Fruit fly (Drosophila melanogaster): Measurements from ENCODE around the gene CG2004.

CG2004 gene

DNA sequence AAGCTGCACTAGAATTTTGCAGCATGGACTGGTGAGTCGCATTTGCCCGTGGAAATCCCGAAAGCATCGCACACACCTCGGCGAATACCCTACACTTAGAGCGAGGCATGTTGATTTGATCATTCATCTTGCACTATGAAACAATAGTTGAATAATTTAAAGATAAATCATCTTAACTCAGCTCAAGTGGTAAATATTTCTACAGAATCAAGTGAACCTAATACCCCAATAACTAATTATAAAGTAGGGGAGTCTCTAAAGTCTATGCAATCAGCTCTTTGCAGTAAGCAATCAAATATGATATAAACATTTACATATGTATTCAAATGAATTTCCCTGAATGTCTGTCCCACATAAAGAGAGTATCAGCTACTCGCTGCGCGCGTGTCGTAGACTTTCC lies 37.3 kb downstream of the CG2004 start:
- TF ChIP-seq Myc (optimal IDR thresholded peaks at IDR 0.05) (no peak), GATAd (GFP tag; optimal IDR thresholded peaks at IDR 0.05) (no peak), Sp1 (GFP tag; optimal IDR thresholded peaks at IDR 0.05) (peak; percentile 80), dmrt93B (GFP tag; optimal IDR thresholded peaks at IDR 0.05) (no peak), h (GFP tag; optimal IDR thresholded peaks at IDR 0.05) (peak; percentile 19), br (GFP tag; optimal IDR thresholded peaks at IDR 0.05) (peak; percentile 28), jim (GFP tag; optimal IDR thresholded peaks at IDR 0.05) (no peak), Rel (GFP tag; optimal IDR thresholded peaks at IDR 0.05) (peak; percentile 46), Rel (tag; optimal IDR thresholded peaks at IDR 0.05) (no peak), Hr78 (GFP tag; optimal IDR thresholded peaks at IDR 0.05) (no peak), fru (GFP tag; optimal IDR thresholded peaks at IDR 0.05) (peak; percentile 91), rgr (GFP tag; optimal IDR thresholded peaks at IDR 0.05) (peak; percentile 23), CG9705 (GFP tag; optimal IDR thresholded peaks at IDR 0.05) (no peak), CrebA (GFP tag; optimal IDR thresholded peaks at IDR 0.05; ENCODE audit: borderline replicate concordance) (no peak), Hr83 (GFP tag; optimal IDR thresholded peaks at IDR 0.05; ENCODE audit: poor library complexity, severe bottlenecking) (no peak), OdsH (GFP tag; optimal IDR thresholded peaks at IDR 0.05) (peak; percentile 10), dsf (GFP tag; optimal IDR thresholded peaks at IDR 0.05; ENCODE audit: borderline replicate concordance) (no peak), N (GFP tag; optimal IDR thresholded peaks at IDR 0.05) (no peak), Mio (GFP tag; optimal IDR thresholded peaks at IDR 0.05) (no peak), tai (GFP tag; optimal IDR thresholded peaks at IDR 0.05) (no peak), sv (GFP tag; optimal IDR thresholded peaks at IDR 0.05) (no peak), Jra (GFP tag; optimal IDR thresholded peaks at IDR 0.05) (no peak), CG32264 (GFP tag; optimal IDR thresholded peaks at IDR 0.05) (no peak), sage (GFP tag; optimal IDR thresholded peaks at IDR 0.05) (no peak), pan (optimal IDR thresholded peaks at IDR 0.05) (no peak), lola (GFP tag; optimal IDR thresholded peaks at IDR 0.05) (no peak), ey (GFP tag; optimal IDR thresholded peaks at IDR 0.05) (peak; percentile 92), brk (GFP tag; optimal IDR thresholded peaks at IDR 0.05) (no peak), psq (GFP tag; optimal IDR thresholded peaks at IDR 0.05) (no peak), woc (GFP tag; optimal IDR thresholded peaks at IDR 0.05) (peak; percentile 71), Dif (GFP tag; optimal IDR thresholded peaks at IDR 0.05; ENCODE audit: partially characterized antibody) (no peak), HLH106 (tag; optimal IDR thresholded peaks at IDR 0.05) (peak; percentile 29), Vsx2 (GFP tag; optimal IDR thresholded peaks at IDR 0.05; ENCODE audit: partially characterized antibody) (no peak), Hnf4 (GFP tag; optimal IDR thresholded peaks at IDR 0.05) (no peak), dl (GFP tag; optimal IDR thresholded peaks at IDR 0.05; ENCODE audit: insufficient read depth in 1 of 2, partially characterized antibody in 2 of 2) (no peak), Dfd (GFP tag; optimal IDR thresholded peaks at IDR 0.05) (no peak), usp (GFP tag; optimal IDR thresholded peaks at IDR 0.05) (no peak), Abd-B (GFP tag; optimal IDR thresholded peaks at IDR 0.05) (no peak), foxo (GFP tag; optimal IDR thresholded peaks at IDR 0.05) (peak; percentile 2 to 92)

dm6 chrX:8676631-8677224 lies 38.0 kb downstream of the CG2004 start, which contains the start of gene Rubicon:
Gene Rubicon (plus strand): TSS chrX:8677063.
- TF ChIP-seq HLH106 (tag; optimal IDR thresholded peaks at IDR 0.05), result peak; percentile 32
- TF ChIP-seq jim (GFP tag; optimal IDR thresholded peaks at IDR 0.05), result peak; percentile 16
- TF ChIP-seq CG32264 (GFP tag; optimal IDR thresholded peaks at IDR 0.05), result no peak
- TF ChIP-seq Mio (GFP tag; optimal IDR thresholded peaks at IDR 0.05), result no peak
- TF ChIP-seq woc (GFP tag; optimal IDR thresholded peaks at IDR 0.05), result no peak
- TF ChIP-seq CG9705 (GFP tag; optimal IDR thresholded peaks at IDR 0.05), result peak; percentile 3
- no peak for TF ChIP-seq pan (optimal IDR thresholded peaks at IDR 0.05)
- no peak for TF ChIP-seq brk (GFP tag; optimal IDR thresholded peaks at IDR 0.05)
- no peak for TF ChIP-seq Vsx2 (GFP tag; optimal IDR thresholded peaks at IDR 0.05; ENCODE audit: partially characterized antibody)
- peak; percentile 0 for TF ChIP-seq h (GFP tag; optimal IDR thresholded peaks at IDR 0.05)
- no peak for TF ChIP-seq ey (GFP tag; optimal IDR thresholded peaks at IDR 0.05)
- no peak for TF ChIP-seq Dfd (GFP tag; optimal IDR thresholded peaks at IDR 0.05)
- TF ChIP-seq Sp1 (GFP tag; optimal IDR thresholded peaks at IDR 0.05), result peak; percentile 24
- TF ChIP-seq dsf (GFP tag; optimal IDR thresholded peaks at IDR 0.05; ENCODE audit: borderline replicate concordance), result no peak
- TF ChIP-seq Hr78 (GFP tag; optimal IDR thresholded peaks at IDR 0.05), result no peak
- TF ChIP-seq Myc (optimal IDR thresholded peaks at IDR 0.05), result peak; percentile 95
- peak; percentile 19 for TF ChIP-seq rgr (GFP tag; optimal IDR thresholded peaks at IDR 0.05)
